Worm (Caenorhabditis elegans) whole organism, young adult: ENCODE measurements around the gene otpl-1.

Source experiments
- B0035.1 ChIP-seq: sonication (generic microtip); optimal IDR thresholded peaks from 2 replicates; lab custom pipeline; 2016; ENCODE audit warnings: missing genetic modification characterization, mild to moderate bottlenecking, missing compliant biosample characterization, missing genotype, missing genetic modification reagents
- B0261.1 ChIP-seq: sonication (generic microtip); optimal IDR thresholded peaks from 2 replicates; lab custom pipeline; 2016; ENCODE audit warnings: mild to moderate bottlenecking, missing genetic modification characterization, moderate library complexity, missing compliant biosample characterization
- B0336.3 ChIP-seq: fragments of 200-800 bp; sonication (Bioruptor generic); IDR thresholded peaks from 2 replicates; pipeline ENCODE4 v1.3.6; 2022; ENCODE audit warnings: missing genetic modification characterization, missing compliant biosample characterization
- D2030.7 ChIP-seq: fragments of 200-800 bp; sonication (Bioruptor generic); IDR thresholded peaks from 2 replicates; pipeline ENCODE4 v1.3.6; 2022; ENCODE audit warnings: missing genetic modification reagents, missing genetic modification characterization, missing compliant biosample characterization
- F10E7.11 ChIP-seq: sonication (generic microtip); optimal IDR thresholded peaks from 2 replicates; lab custom pipeline; 2017; ENCODE audit warnings: mild to moderate bottlenecking, missing genetic modification characterization, moderate library complexity, missing compliant biosample characterization
- F22D6.2 ChIP-seq: sonication (generic microtip); optimal IDR thresholded peaks from 2 replicates; lab custom pipeline; 2016; ENCODE audit warnings: mild to moderate bottlenecking, missing genetic modification characterization, missing compliant biosample characterization
- F23B12.7 ChIP-seq: sonication (generic microtip); optimal IDR thresholded peaks from 2 replicates; lab custom pipeline; 2017; ENCODE audit warnings: missing genetic modification characterization, mild to moderate bottlenecking, missing compliant biosample characterization, antibody characterized with exemption, moderate library complexity; ENCODE audit not compliant: insufficient read depth
- F33H1.4 ChIP-seq: fragments of 200-800 bp; sonication (Bioruptor generic); IDR thresholded peaks from 2 replicates; pipeline ENCODE4 v1.3.6; 2022; ENCODE audit warnings: missing genetic modification reagents, missing genetic modification characterization, missing compliant biosample characterization
- F39B2.1 ChIP-seq: fragments of 200-800 bp; sonication (Bioruptor generic); IDR thresholded peaks from 2 replicates; pipeline ENCODE4 v1.3.6; 2022; ENCODE audit warnings: missing genetic modification reagents, missing genetic modification characterization, missing compliant biosample characterization
- K11D2.4 ChIP-seq: fragments of 200-800 bp; sonication (Bioruptor generic); IDR thresholded peaks from 2 replicates; pipeline ENCODE4 v1.3.6; 2022; ENCODE audit warnings: missing genetic modification reagents, missing genetic modification characterization, missing compliant biosample characterization
- T07F8.4 ChIP-seq: sonication (generic microtip); optimal IDR thresholded peaks from 2 replicates; lab custom pipeline; 2016; ENCODE audit warnings: mild to moderate bottlenecking, missing genetic modification characterization, moderate library complexity, missing compliant biosample characterization
- Y53G8AR.9 ChIP-seq: fragments of 200-800 bp; sonication (Bioruptor generic); conservative IDR thresholded peaks from 2 replicates; pipeline ENCODE4 v1.3.6; 2022; ENCODE audit warnings: missing genetic modification reagents, missing genetic modification characterization, missing compliant biosample characterization
- Y56A3A.18 ChIP-seq: fragments of 200-800 bp; sonication (Bioruptor generic); IDR thresholded peaks from 2 replicates; pipeline ENCODE4 v1.3.6; 2022; ENCODE audit warnings: missing genetic modification reagents, missing genetic modification characterization, missing compliant biosample characterization
- Y79H2A.3 ChIP-seq: fragments of 200-800 bp; sonication (Bioruptor generic); conservative IDR thresholded peaks from 2 replicates; pipeline ENCODE4 v1.3.6; 2022; ENCODE audit warnings: missing genetic modification reagents, missing genetic modification characterization, missing compliant biosample characterization
- Y95B8A.8 ChIP-seq: fragments of 200-800 bp; sonication (Bioruptor generic); IDR thresholded peaks from 2 replicates; pipeline ENCODE4 v1.3.6; 2022; ENCODE audit warnings: missing genetic modification reagents, missing genetic modification characterization, missing compliant biosample characterization
- aptf-2 ChIP-seq: fragments of 200-800 bp; sonication (Bioruptor generic); conservative IDR thresholded peaks from 2 replicates; pipeline ENCODE4 v1.3.6; 2022; ENCODE audit warnings: missing genetic modification reagents, missing genetic modification characterization, missing compliant biosample characterization
- bed-1 ChIP-seq: fragments of 200-800 bp; sonication (Bioruptor generic); IDR thresholded peaks from 2 replicates; pipeline ENCODE4 v1.3.6; 2022; ENCODE audit warnings: missing genetic modification reagents, missing genetic modification characterization, missing compliant biosample characterization
- cebp-1 ChIP-seq, 2 experiments: fragments of 200-800 bp in 1 of 2; sonication (Bioruptor generic) in 1 of 2; sonication (generic microtip) in 1 of 2; IDR thresholded peaks in 1 of 2; optimal IDR thresholded peaks in 1 of 2; 2 replicates each; pipeline versions ENCODE4 v1.3.6 to Lab custom; 2017 to 2022; ENCODE audit warnings: missing compliant biosample characterization in 2 of 2, missing genetic modification characterization in 2 of 2, mild to moderate bottlenecking in 1 of 2, missing genetic modification reagents in 1 of 2, moderate library complexity in 1 of 2
- ceh-91 ChIP-seq: fragments of 200-800 bp; sonication (Bioruptor generic); IDR thresholded peaks from 2 replicates; pipeline ENCODE4 v1.3.6; 2022; ENCODE audit warnings: missing genetic modification reagents, missing genetic modification characterization, missing compliant biosample characterization
- dpl-1 ChIP-seq: fragments of 150-350 bp; optimal IDR thresholded peaks from 2 replicates; lab custom pipeline; 2014; ENCODE audit warnings: missing biosample characterization, missing genetic modification reagents, missing genetic modification characterization
- efl-1 ChIP-seq: fragments of 150-350 bp; optimal IDR thresholded peaks from 2 replicates; lab custom pipeline; 2014; ENCODE audit warnings: missing biosample characterization, missing genetic modification reagents, missing genetic modification characterization
- egrh-3 ChIP-seq: fragments of 200-800 bp; sonication (Bioruptor generic); IDR thresholded peaks from 2 replicates; pipeline ENCODE4 v1.3.6; 2022; ENCODE audit warnings: missing genetic modification reagents, missing genetic modification characterization, missing compliant biosample characterization
- hlh-12 ChIP-seq: sonication (generic microtip); optimal IDR thresholded peaks from 2 replicates; lab custom pipeline; 2016; ENCODE audit warnings: missing genetic modification characterization, missing compliant biosample characterization
- hlh-26 ChIP-seq: fragments of 200-800 bp; sonication (Bioruptor generic); conservative IDR thresholded peaks from 2 replicates; pipeline ENCODE4 v1.3.6; 2022; ENCODE audit warnings: missing genetic modification reagents, missing genetic modification characterization, missing compliant biosample characterization
- hsf-1 ChIP-seq: fragments of 200-800 bp; sonication (Bioruptor generic); IDR thresholded peaks from 2 replicates; pipeline ENCODE4 v1.3.6; 2022; ENCODE audit warnings: missing genetic modification reagents, missing genetic modification characterization, missing compliant biosample characterization
- let-526 ChIP-seq: fragments of 200-800 bp; sonication (Bioruptor generic); IDR thresholded peaks from 2 replicates; pipeline ENCODE4 v1.3.6; 2022; ENCODE audit warnings: missing genetic modification reagents, missing genetic modification characterization, missing compliant biosample characterization
- lin-35 ChIP-seq, 3 experiments: fragments of 150-350 bp in 2 of 3; sonication (generic microtip) in 1 of 3; optimal IDR thresholded peaks; 2 replicates each; lab custom pipeline; 2014 to 2018; ENCODE audit warnings: missing biosample characterization in 3 of 3, missing genetic modification characterization in 3 of 3, missing genetic modification reagents in 3 of 3
- lsl-1 ChIP-seq: fragments of 200-800 bp; sonication (Bioruptor generic); optimal IDR thresholded peaks from 2 replicates; lab custom pipeline; 2018; ENCODE audit warnings: mild to moderate bottlenecking, missing genetic modification characterization, moderate library complexity, missing compliant biosample characterization
- madf-6 ChIP-seq: fragments of 200-800 bp; sonication (Bioruptor generic); IDR thresholded peaks from 2 replicates; pipeline ENCODE4 v1.3.6; 2022; ENCODE audit warnings: missing genetic modification reagents, missing genetic modification characterization, missing compliant biosample characterization
- madf-8 ChIP-seq: fragments of 200-800 bp; sonication (Bioruptor generic); conservative IDR thresholded peaks from 2 replicates; pipeline ENCODE4 v1.3.6; 2022; ENCODE audit warnings: missing genetic modification reagents, missing genetic modification characterization, missing compliant biosample characterization
- mcd-1 ChIP-seq: fragments of 200-800 bp; sonication (Bioruptor generic); IDR thresholded peaks from 2 replicates; pipeline ENCODE4 v1.3.6; 2022; ENCODE audit warnings: missing genetic modification reagents, missing genetic modification characterization, missing compliant biosample characterization
- mes-4 ChIP-seq: sonication (generic microtip); optimal IDR thresholded peaks from 2 replicates; lab custom pipeline; 2016; ENCODE audit warnings: missing genotype, missing genetic modification characterization, missing compliant biosample characterization
- rcor-1 ChIP-seq: fragments of 200-800 bp; sonication (Bioruptor generic); IDR thresholded peaks from 2 replicates; pipeline ENCODE4 v1.3.6; 2022; ENCODE audit warnings: missing genetic modification reagents, missing genetic modification characterization, missing compliant biosample characterization
- sdz-38 ChIP-seq: sonication (generic microtip); optimal IDR thresholded peaks from 2 replicates; lab custom pipeline; 2016; ENCODE audit warnings: missing genotype, missing genetic modification characterization, missing compliant biosample characterization
- sea-2 ChIP-seq: fragments of 200-800 bp; sonication (Bioruptor generic); IDR thresholded peaks from 2 replicates; pipeline ENCODE4 v1.3.6; 2022; ENCODE audit warnings: missing genetic modification characterization, missing compliant biosample characterization
- unc-130 ChIP-seq: sonication (generic microtip); optimal IDR thresholded peaks from 2 replicates; lab custom pipeline; 2016; ENCODE audit warnings: missing genetic modification reagents, missing genetic modification characterization, missing compliant biosample characterization
- xnd-1 ChIP-seq: sonication (generic microtip); optimal IDR thresholded peaks from 2 replicates; lab custom pipeline; 2016; ENCODE audit warnings: missing genotype, missing genetic modification reagents, missing genetic modification characterization, missing compliant biosample characterization
- ztf-25 ChIP-seq: fragments of 200-800 bp; sonication (Bioruptor generic); IDR thresholded peaks from 2 replicates; pipeline ENCODE4 v1.3.6; 2022; ENCODE audit warnings: missing genetic modification reagents, missing genetic modification characterization, missing compliant biosample characterization
- ztf-6 ChIP-seq: fragments of 200-800 bp; sonication (Bioruptor generic); IDR thresholded peaks from 2 replicates; pipeline ENCODE4 v1.3.6; 2022; ENCODE audit warnings: missing genetic modification reagents, missing genetic modification characterization, missing compliant biosample characterization

Gene otpl-1

ce11 chrIV:3524584-3525020 is 44.2 kb upstream of the otpl-1 start (continued):
- TF ChIP-seq hlh-12 (tag; lab: Kevin White, UChicago) (peak; percentile 43), F22D6.2 (tag; lab: Kevin White, UChicago) (no peak), B0261.1 (tag; lab: Kevin White, UChicago) (peak; percentile 81), hlh-26 (GFP tag; lab: Robert Waterston, UW) (no peak), cebp-1 (GFP tag; IDR thresholded peaks at IDR 0.05; lab: Robert Waterston, UW) (peak; percentile 18; the same call in 1 of the 2 replicates), cebp-1 (tag; optimal IDR thresholded peaks at IDR 0.05; lab: Kevin White, UChicago) (peak; percentile 66), F10E7.11 (peak; percentile 33), F33H1.4 (GFP tag; lab: Robert Waterston, UW) (no peak), Y53G8AR.9 (GFP tag; lab: Robert Waterston, UW) (no peak), rcor-1 (GFP tag; lab: Robert Waterston, UW) (peak; percentile 57), Y56A3A.18 (GFP tag; lab: Robert Waterston, UW) (0 out of 2 replicates have a peak, but pooled peaks have one; percentile 23), sdz-38 (tag; lab: Kevin White, UChicago) (no peak), aptf-2 (no peak), mes-4 (tag; lab: Kevin White, UChicago) (no peak), ceh-91 (0 out of 2 replicates have a peak, but pooled peaks have one; percentile 21)

DNA sequence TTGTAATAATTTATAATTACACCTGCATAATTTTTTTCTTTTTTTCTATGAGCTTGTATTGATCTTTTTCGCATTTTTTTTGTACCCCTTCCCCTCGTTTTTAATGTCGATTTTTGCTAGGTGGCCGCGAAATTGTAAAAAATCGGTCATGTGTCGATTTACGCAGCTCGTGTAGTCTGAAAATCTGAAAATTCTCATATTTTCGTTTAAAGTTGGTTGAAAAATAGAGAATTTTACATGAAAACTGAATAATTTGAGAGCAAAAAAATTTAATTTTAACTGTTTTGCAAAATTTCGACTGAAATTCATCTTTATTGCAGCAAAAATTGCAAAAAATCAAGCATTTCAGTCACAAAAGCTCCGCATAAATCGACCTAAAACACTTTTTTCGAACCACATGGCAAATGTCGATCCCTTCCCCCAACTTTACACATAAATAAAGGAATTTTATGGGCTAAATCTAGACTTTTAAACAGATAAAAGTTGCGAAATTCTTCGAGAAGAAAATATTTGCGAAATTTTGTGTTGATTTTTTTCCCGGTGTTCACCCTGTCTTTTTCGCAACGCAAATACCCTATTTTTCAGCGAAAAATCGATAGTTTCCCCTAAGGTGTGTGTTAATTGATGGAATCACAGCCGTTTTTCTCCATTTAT is 42.5 kb upstream of the otpl-1 start:
- TF ChIP-seq B0336.3 (GFP tag; lab: Robert Waterston, UW) (peak; percentile 17; the same call in 1 of the 2 replicates), unc-130 (no peak), F23B12.7 (tag; lab: Kevin White, UChicago) (no peak), sdz-38 (tag; lab: Kevin White, UChicago) (no peak), Y95B8A.8 (GFP tag; lab: Robert Waterston, UW) (no peak), cebp-1 (GFP tag; IDR thresholded peaks at IDR 0.05; lab: Robert Waterston, UW) (0 out of 2 replicates have a peak, but pooled peaks have one; percentile 35), cebp-1 (tag; optimal IDR thresholded peaks at IDR 0.05; lab: Kevin White, UChicago) (peak; percentile 88), lin-35 (GFP tag; optimal IDR thresholded peaks at IDR 0.05; lab: Kevin White, UChicago) (peak in 1 of 3 experiments; percentile 30)

DNA sequence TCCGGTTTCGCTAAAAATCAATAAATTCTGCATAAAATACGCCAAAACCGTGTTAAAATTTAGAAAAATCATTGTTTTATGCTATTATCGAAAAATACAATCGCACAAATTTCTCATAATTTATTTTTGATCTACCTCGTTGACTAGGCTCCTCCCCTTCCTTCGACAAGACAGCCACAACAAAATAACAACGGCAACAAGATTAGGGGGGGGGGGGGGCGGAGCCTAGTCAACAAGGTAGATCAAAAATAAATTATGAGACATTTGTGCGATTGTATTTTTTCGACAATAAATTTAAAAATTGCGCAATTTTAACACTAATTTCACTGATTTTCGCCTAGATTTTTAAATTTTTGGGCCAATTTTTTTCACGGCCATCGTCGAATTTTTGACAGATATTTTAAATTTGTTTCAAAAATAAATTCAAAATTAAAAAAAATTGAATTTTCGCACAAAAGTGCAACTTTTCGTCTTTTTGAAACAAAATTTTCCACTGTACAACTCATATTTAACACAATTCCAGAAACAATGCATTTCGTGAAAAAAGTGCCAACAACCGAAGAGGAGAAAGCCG is 41.9 kb upstream of the otpl-1 start, which contains the start of gene M57.2:
TSS of gene M57.2 (plus strand) at position 524 of the 574 bp plus-strand sequence.
- TF ChIP-seq Y79H2A.3 (GFP tag; lab: Robert Waterston, UW) (no peak), lsl-1 (no peak), efl-1 (peak; percentile 27), B0035.1 (no peak), B0261.1 (tag; lab: Kevin White, UChicago) (no peak), egrh-3 (GFP tag; lab: Robert Waterston, UW) (peak; percentile 66), hsf-1 (GFP tag; lab: Robert Waterston, UW) (no peak), unc-130 (no peak), mes-4 (tag; lab: Kevin White, UChicago) (no peak), xnd-1 (tag; lab: Kevin White, UChicago) (peak; percentile 13), madf-8 (GFP tag; lab: Robert Waterston, UW) (peak; percentile 51; the same call in 1 of the 2 replicates), Y53G8AR.9 (GFP tag; lab: Robert Waterston, UW) (no peak), K11D2.4 (GFP tag; lab: Robert Waterston, UW) (no peak), F39B2.1 (GFP tag; lab: Robert Waterston, UW) (no peak), let-526 (GFP tag; lab: Robert Waterston, UW) (no peak), D2030.7 (GFP tag; lab: Robert Waterston, UW) (no peak), ztf-6 (GFP tag; lab: Robert Waterston, UW) (no peak), ztf-25 (GFP tag; lab: Robert Waterston, UW) (no peak), bed-1 (GFP tag; lab: Robert Waterston, UW) (no peak), madf-6 (GFP tag; lab: Robert Waterston, UW) (peak; percentile 75), dpl-1 (GFP tag; lab: Kevin White, UChicago) (no peak), T07F8.4 (tag; lab: Kevin White, UChicago) (no peak), F33H1.4 (GFP tag; lab: Robert Waterston, UW) (no peak), mcd-1 (GFP tag; lab: Robert Waterston, UW) (no peak), sea-2 (GFP tag; lab: Robert Waterston, UW) (no peak)
